Fruit fly (Drosophila melanogaster): ENCODE data around the gene Mrgn1.

- TF ChIP-seq Sox102F (GFP tag; optimal IDR thresholded peaks at IDR 0.05) = no peak
- no peak for TF ChIP-seq Blimp-1 (GFP tag; optimal IDR thresholded peaks at IDR 0.05)
- no peak for TF ChIP-seq CG4318 (GFP tag; optimal IDR thresholded peaks at IDR 0.05)
- no peak for TF ChIP-seq topi (GFP tag; optimal IDR thresholded peaks at IDR 0.05)
- TF ChIP-seq achi (GFP tag; optimal IDR thresholded peaks at IDR 0.05) = no peak
- no peak for TF ChIP-seq ss (GFP tag; optimal IDR thresholded peaks at IDR 0.05)
Measured at dm6 chrX:13676458-13676944, 45.3 kb downstream of the Mrgn1 start, which contains the start of gene CG11162.
